Fruit fly (Drosophila melanogaster): ENCODE data around the gene Cp38.
A peak's percentile ranks its signal among the peaks of the same experiment; 100 is the strongest.

Gene Cp38

dm6 chrX:8460232-8460631, 21.4 kb upstream of the Cp38 start (continued):
- TF ChIP-seq hbn (GFP tag; IDR thresholded peaks at IDR 0.05; ENCODE audit: partially characterized antibody), result no peak
- TF ChIP-seq z (GFP tag; IDR thresholded peaks at IDR 0.05), result no peak
- TF ChIP-seq crc (GFP tag; optimal IDR thresholded peaks at IDR 0.05), result no peak
- no peak for TF ChIP-seq CG14014 (GFP tag; IDR thresholded peaks at IDR 0.05)
- no peak for TF ChIP-seq Tbp (GFP tag; optimal IDR thresholded peaks at IDR 0.05)
- TF ChIP-seq Opbp (GFP tag; IDR thresholded peaks at IDR 0.05; ENCODE audit: partially characterized antibody), result no peak
- TF ChIP-seq ap (GFP tag; IDR thresholded peaks at IDR 0.05), result no peak
- TF ChIP-seq her (GFP tag; optimal IDR thresholded peaks at IDR 0.05), result no peak
- no peak for TF ChIP-seq nerfin-2 (GFP tag; IDR thresholded peaks at IDR 0.05; ENCODE audit: partially characterized antibody)
- no peak for TF ChIP-seq Hr78 (GFP tag; optimal IDR thresholded peaks at IDR 0.05)
- TF ChIP-seq usp (GFP tag; optimal IDR thresholded peaks at IDR 0.05), result no peak

dm6 chrX:8460686-8461085, 21.0 kb upstream of the Cp38 start, which contains the start of gene CG15347:
TSS of gene CG15347 (minus strand) at chrX:8460898.
- TF ChIP-seq CG34376 (GFP tag; optimal IDR thresholded peaks at IDR 0.05), result peak; percentile 34
- no peak for TF ChIP-seq sim (GFP tag; IDR thresholded peaks at IDR 0.05)
- TF ChIP-seq grn (GFP tag; optimal IDR thresholded peaks at IDR 0.05), result peak; percentile 9
- TF ChIP-seq CG6654 (GFP tag; optimal IDR thresholded peaks at IDR 0.05), result no peak
- peak; percentile 40 for TF ChIP-seq exex (tag; optimal IDR thresholded peaks at IDR 0.05)
- TF ChIP-seq z (GFP tag; IDR thresholded peaks at IDR 0.05), result 0 out of 3 replicates have a peak, but pooled peaks have one; percentile 36
- TF ChIP-seq CG8290 (GFP tag; optimal IDR thresholded peaks at IDR 0.05), result no peak
- TF ChIP-seq CG8290 (tag; optimal IDR thresholded peaks at IDR 0.05), result no peak
- TF ChIP-seq Pdp1 (GFP tag; optimal IDR thresholded peaks at IDR 0.05), result peak in 1 of 2 experiments; percentile 23
- TF ChIP-seq CG15514 (GFP tag; optimal IDR thresholded peaks at IDR 0.05), result peak; percentile 90
- TF ChIP-seq chm (GFP tag; IDR thresholded peaks at IDR 0.05), result peak; percentile 36; the same call in 1 of the 2 replicates
- TF ChIP-seq cg (GFP tag; optimal IDR thresholded peaks at IDR 0.05), result no peak
- peak; percentile 10 for TF ChIP-seq lab (GFP tag; optimal IDR thresholded peaks at IDR 0.05)

- TF ChIP-seq kay (GFP tag; optimal IDR thresholded peaks at IDR 0.05) (no peak), Dll (GFP tag; IDR thresholded peaks at IDR 0.05; ENCODE audit: partially characterized antibody) (0 out of 4 replicates have a peak, but pooled peaks have one; percentile 47), CG1647 (GFP tag; optimal IDR thresholded peaks at IDR 0.05) (no peak), Dp (GFP tag; optimal IDR thresholded peaks at IDR 0.05) (peak; percentile 85), sqz (GFP tag; optimal IDR thresholded peaks at IDR 0.05) (peak; percentile 39), CG13287 (GFP tag; IDR thresholded peaks at IDR 0.05; ENCODE audit: partially characterized antibody) (peak; percentile 37; the same call in 1 of the 2 replicates), CG2116 (GFP tag; optimal IDR thresholded peaks at IDR 0.05) (peak; percentile 39), CG17829 (tag; optimal IDR thresholded peaks at IDR 0.05) (peak; percentile 2), gfzf (GFP tag; optimal IDR thresholded peaks at IDR 0.05) (peak; percentile 64), CoRest (tag; optimal IDR thresholded peaks at IDR 0.05) (no peak), E2f2 (GFP tag; IDR thresholded peaks at IDR 0.05) (peak; percentile 90), BEAF-32 (GFP tag; optimal IDR thresholded peaks at IDR 0.05) (peak; percentile 23), CG12659 (GFP tag; optimal IDR thresholded peaks at IDR 0.05) (peak; percentile 10), jigr1 (GFP tag; IDR thresholded peaks at IDR 0.05) (no peak), Dref (GFP tag; IDR thresholded peaks at IDR 0.05) (peak; percentile 60), pzg (GFP tag; optimal IDR thresholded peaks at IDR 0.05) (peak; percentile 31), so (GFP tag; IDR thresholded peaks at IDR 0.05) (0 out of 3 replicates have a peak, but pooled peaks have one; percentile 20), stwl (tag; optimal IDR thresholded peaks at IDR 0.05) (peak; percentile 64), unc-4 (GFP tag; IDR thresholded peaks at IDR 0.05; ENCODE audit: partially characterized antibody) (0 out of 2 replicates have a peak, but pooled peaks have one; percentile 26), MBD-R2 (GFP tag; IDR thresholded peaks at IDR 0.05) (peak; percentile 36; the same call in 1 of the 2 replicates), trem (tag; optimal IDR thresholded peaks at IDR 0.05) (peak; percentile 39), CG10147 (GFP tag; optimal IDR thresholded peaks at IDR 0.05) (peak; percentile 31), CG30431 (GFP tag; optimal IDR thresholded peaks at IDR 0.05) (no peak), CG14710 (tag; optimal IDR thresholded peaks at IDR 0.05) (peak; percentile 67), CG10267 (tag; optimal IDR thresholded peaks at IDR 0.05) (peak; percentile 7)
These were observed 20.5 kb upstream of the Cp38 start, which contains the start of gene Es2 for dm6 chrX:8461147-8461546. TSS of gene Es2 (plus strand) at chrX:8461479.
